Fruit fly (Drosophila melanogaster) whole organism, prepupa: Measurements from ENCODE around the gene Nrt.

Source experiments
- Blimp-1 ChIP-seq: fragments of 200-800 bp; sonication (Bioruptor generic); optimal IDR thresholded peaks from 3 replicates; lab custom pipeline; 2017; ENCODE audit warnings: missing biosample characterization, missing genetic modification characterization, mild to moderate bottlenecking, moderate library complexity, missing genetic modification reagents
- CG10631 ChIP-seq: fragments of 200-800 bp; sonication (Bioruptor generic); optimal IDR thresholded peaks from 2 replicates; lab custom pipeline; 2016; ENCODE audit warnings: missing biosample characterization, missing genetic modification characterization
- CG11294 ChIP-seq: fragments of 200-800 bp; sonication (Bioruptor generic); IDR thresholded peaks from 2 replicates; pipeline ENCODE4 v1.3.6; 2022; ENCODE audit warnings: missing biosample characterization, missing genetic modification characterization
- CG11762 ChIP-seq: fragments of 200-800 bp; sonication (Bioruptor generic); optimal IDR thresholded peaks from 3 replicates; lab custom pipeline; 2016; ENCODE audit warnings: missing biosample characterization, missing genetic modification characterization; ENCODE audit not compliant: insufficient read depth
- CG11902 ChIP-seq: fragments of 200-800 bp; sonication (Bioruptor generic); optimal IDR thresholded peaks from 3 replicates; lab custom pipeline; 2016; ENCODE audit warnings: missing biosample characterization, missing genetic modification characterization
- CG15336 ChIP-seq: fragments of 200-800 bp; sonication (Bioruptor generic); IDR thresholded peaks from 2 replicates; pipeline ENCODE4 v1.3.6; 2022; ENCODE audit warnings: missing biosample characterization, missing genetic modification characterization
- CG1621 ChIP-seq: fragments of 200-800 bp; sonication (Bioruptor generic); optimal IDR thresholded peaks from 3 replicates; lab custom pipeline; 2018; ENCODE audit warnings: missing biosample characterization, mild to moderate bottlenecking, missing genetic modification characterization
- CG16779 ChIP-seq: fragments of 200-800 bp; sonication (Bioruptor generic); optimal IDR thresholded peaks from 3 replicates; lab custom pipeline; 2017; ENCODE audit warnings: missing biosample characterization, mild to moderate bottlenecking, missing genetic modification characterization
- CG31627 ChIP-seq: fragments of 200-800 bp; sonication (Bioruptor generic); optimal IDR thresholded peaks from 3 replicates; lab custom pipeline; 2016; ENCODE audit warnings: missing biosample characterization, missing genetic modification characterization
- CG4318 ChIP-seq: fragments of 200-800 bp; sonication (Bioruptor generic); optimal IDR thresholded peaks from 3 replicates; lab custom pipeline; 2017; ENCODE audit warnings: missing biosample characterization, mild to moderate bottlenecking, missing genetic modification characterization
- CG6163 ChIP-seq: fragments of 200-800 bp; sonication (Bioruptor generic); IDR thresholded peaks from 3 replicates; pipeline ENCODE4 v1.3.6; 2022; ENCODE audit warnings: missing biosample characterization, missing genetic modification characterization
- CG6276 ChIP-seq: fragments of 200-800 bp; sonication (Bioruptor generic); optimal IDR thresholded peaks from 2 replicates; lab custom pipeline; 2017; ENCODE audit warnings: missing biosample characterization, mild to moderate bottlenecking, missing genetic modification characterization
- CG6808 ChIP-seq: fragments of 200-800 bp; sonication (Bioruptor generic); optimal IDR thresholded peaks from 3 replicates; lab custom pipeline; 2017; ENCODE audit warnings: missing biosample characterization, missing genetic modification characterization, mild to moderate bottlenecking, moderate library complexity, missing genetic modification reagents
- CG6854 ChIP-seq: fragments of 200-800 bp; sonication (Bioruptor generic); optimal IDR thresholded peaks from 2 replicates; lab custom pipeline; 2017; ENCODE audit warnings: missing biosample characterization, mild to moderate bottlenecking, missing genetic modification characterization
- CG8119 ChIP-seq: fragments of 200-800 bp; sonication (Bioruptor generic); IDR thresholded peaks from 3 replicates; pipeline ENCODE4 v1.3.6; 2022; ENCODE audit warnings: missing biosample characterization, missing genetic modification characterization
- CG8319 ChIP-seq: fragments of 200-800 bp; sonication (Bioruptor generic); optimal IDR thresholded peaks from 3 replicates; lab custom pipeline; 2016; ENCODE audit warnings: missing biosample characterization, missing genetic modification characterization
- CG8632 ChIP-seq: fragments of 200-800 bp; sonication (Bioruptor generic); optimal IDR thresholded peaks from 3 replicates; lab custom pipeline; 2016; ENCODE audit warnings: missing biosample characterization, missing genetic modification characterization
- CG9139 ChIP-seq: fragments of 200-800 bp; sonication (Bioruptor generic); optimal IDR thresholded peaks from 3 replicates; lab custom pipeline; 2017; ENCODE audit warnings: missing biosample characterization, mild to moderate bottlenecking, missing genetic modification characterization
- Eip75B ChIP-seq: fragments of 200-800 bp; sonication (Bioruptor generic); optimal IDR thresholded peaks from 3 replicates; lab custom pipeline; 2016; ENCODE audit warnings: missing biosample characterization, missing genetic modification characterization
- Eip78C ChIP-seq: fragments of 200-800 bp; sonication (Bioruptor generic); peaks from one replicate; lab custom pipeline; 2016; ENCODE audit warnings: missing biosample characterization, missing genetic modification characterization
- Eip93F ChIP-seq: fragments of 200-800 bp; sonication (Bioruptor generic); optimal IDR thresholded peaks from 2 replicates; lab custom pipeline; 2016; ENCODE audit warnings: missing biosample characterization, mild to moderate bottlenecking, missing genetic modification characterization
- Gug ChIP-seq: fragments of 200-800 bp; sonication (Bioruptor generic); IDR thresholded peaks from 2 replicates; pipeline ENCODE4 v1.3.6; 2022; ENCODE audit warnings: missing biosample characterization, missing genetic modification characterization
- Hr38 ChIP-seq: sonication (Bioruptor generic); optimal IDR thresholded peaks from 2 replicates; lab custom pipeline; 2016; ENCODE audit warnings: missing biosample characterization, missing genetic modification characterization
- Hr4 ChIP-seq: fragments of 200-800 bp; sonication (Bioruptor generic); optimal IDR thresholded peaks from 3 replicates; lab custom pipeline; 2016; ENCODE audit warnings: missing biosample characterization, missing genetic modification characterization
- Lpt ChIP-seq: fragments of 200-800 bp; sonication (Bioruptor generic); optimal IDR thresholded peaks from 3 replicates; lab custom pipeline; 2016; ENCODE audit warnings: missing biosample characterization, missing genetic modification characterization
- Met ChIP-seq: fragments of 200-800 bp; sonication (Bioruptor generic); optimal IDR thresholded peaks from 3 replicates; lab custom pipeline; 2016; ENCODE audit warnings: missing biosample characterization, missing genetic modification characterization
- Smox ChIP-seq: fragments of 200-800 bp; sonication (Bioruptor generic); optimal IDR thresholded peaks from 3 replicates; lab custom pipeline; 2016; ENCODE audit warnings: missing biosample characterization, missing genetic modification characterization
- Sox102F ChIP-seq: fragments of 200-800 bp; sonication (Bioruptor generic); optimal IDR thresholded peaks from 2 replicates; lab custom pipeline; 2016; ENCODE audit warnings: missing biosample characterization, mild to moderate bottlenecking, missing genetic modification characterization
- Sox15 ChIP-seq: fragments of 200-800 bp; sonication (Bioruptor generic); optimal IDR thresholded peaks from 3 replicates; lab custom pipeline; 2016; ENCODE audit warnings: missing biosample characterization, missing genetic modification characterization
- cyc ChIP-seq: fragments of 200-800 bp; sonication (Bioruptor generic); optimal IDR thresholded peaks from 3 replicates; lab custom pipeline; 2016; ENCODE audit warnings: missing biosample characterization, missing genetic modification characterization
- dac ChIP-seq: fragments of 200-800 bp; sonication (Bioruptor generic); optimal IDR thresholded peaks from 2 replicates; lab custom pipeline; 2017; ENCODE audit warnings: missing biosample characterization, mild to moderate bottlenecking, missing genetic modification characterization
- eg ChIP-seq: fragments of 200-800 bp; sonication (Bioruptor generic); IDR thresholded peaks from 3 replicates; pipeline ENCODE4 v1.3.6; 2022; ENCODE audit warnings: missing biosample characterization, missing genetic modification characterization
- fd85E ChIP-seq: fragments of 200-800 bp; sonication (Bioruptor generic); optimal IDR thresholded peaks from 3 replicates; lab custom pipeline; 2016; ENCODE audit warnings: missing biosample characterization, missing genetic modification characterization
- fkh ChIP-seq: fragments of 200-800 bp; sonication (Bioruptor generic); optimal IDR thresholded peaks from 3 replicates; lab custom pipeline; 2017; ENCODE audit warnings: missing biosample characterization, mild to moderate bottlenecking, missing genetic modification characterization, moderate library complexity
- lz ChIP-seq: fragments of 200-800 bp; sonication (Bioruptor generic); optimal IDR thresholded peaks from 3 replicates; lab custom pipeline; 2016; ENCODE audit warnings: missing biosample characterization, missing genetic modification characterization
- pdm3 ChIP-seq: fragments of 200-800 bp; sonication (Bioruptor generic); optimal IDR thresholded peaks from 3 replicates; lab custom pipeline; 2016; ENCODE audit warnings: missing biosample characterization, missing genetic modification characterization
- salr ChIP-seq, 2 experiments: fragments of 200-800 bp; sonication (Bioruptor generic); optimal IDR thresholded peaks; 3 replicates each; lab custom pipeline; 2016 to 2018; ENCODE audit warnings: missing biosample characterization in 2 of 2, missing genetic modification characterization in 2 of 2, mild to moderate bottlenecking in 1 of 2
- spab ChIP-seq: fragments of 200-800 bp; sonication (Bioruptor generic); optimal IDR thresholded peaks from 2 replicates; lab custom pipeline; 2017; ENCODE audit warnings: missing biosample characterization, mild to moderate bottlenecking, missing genetic modification characterization, missing genetic modification reagents
- ss ChIP-seq, 2 experiments: fragments of 200-800 bp; sonication (Bioruptor generic); optimal IDR thresholded peaks; 2 replicates in 1 of 2; 3 replicates in 1 of 2; lab custom pipeline; 2017 to 2018; ENCODE audit warnings: mild to moderate bottlenecking in 2 of 2, missing biosample characterization in 2 of 2, missing genetic modification characterization in 2 of 2, moderate library complexity in 1 of 2
- svp ChIP-seq: fragments of 200-800 bp; sonication (Bioruptor generic); peaks from one replicate; lab custom pipeline; 2016; ENCODE audit warnings: missing biosample characterization, missing genetic modification characterization
- topi ChIP-seq: fragments of 200-800 bp; sonication (Bioruptor generic); optimal IDR thresholded peaks from 3 replicates; lab custom pipeline; 2016; ENCODE audit warnings: missing biosample characterization, missing genetic modification characterization
- vri ChIP-seq: fragments of 200-800 bp; sonication (Bioruptor generic); optimal IDR thresholded peaks from 3 replicates; lab custom pipeline; 2016; ENCODE audit warnings: missing biosample characterization, mild to moderate bottlenecking, missing genetic modification characterization

Nrt gene

dm6 chr3L:16801499-16802452 lies 35.9 kb downstream of the Nrt start (continued):
- TF ChIP-seq CG6808 (peak; percentile 51), CG16779 (tag; lab: Kevin White, UChicago) (no peak), CG11294 (GFP tag; lab: Robert Waterston, UW) (no peak), CG11762 (GFP tag; lab: Kevin White, UChicago) (peak; percentile 25), Gug (GFP tag; lab: Robert Waterston, UW) (no peak), svp (peak; percentile 91), lz (GFP tag; lab: Kevin White, UChicago) (peak; percentile 39), fkh (GFP tag; lab: Kevin White, UChicago) (peak; percentile 50), salr (GFP tag; optimal IDR thresholded peaks at IDR 0.05; lab: Kevin White, UChicago) (peak in 1 of 2 experiments; percentile 18), pdm3 (GFP tag; lab: Kevin White, UChicago) (peak; percentile 37), Smox (GFP tag; lab: Kevin White, UChicago) (peak; percentile 56), CG8119 (0 out of 3 replicates have a peak, but pooled peaks have one; percentile 13), Blimp-1 (GFP tag; lab: Kevin White, UChicago) (no peak), CG31627 (GFP tag; lab: Kevin White, UChicago) (peak; percentile 26), Lpt (GFP tag; lab: Kevin White, UChicago) (no peak), Hr4 (GFP tag; lab: Kevin White, UChicago) (peak; percentile 53), Sox102F (peak; percentile 48), Eip75B (GFP tag; lab: Kevin White, UChicago) (no peak)

dm6 chr3L:16803273-16803672 lies 37.4 kb downstream of the Nrt start:
- TF ChIP-seq Sox15 (no peak), CG8319 (GFP tag; lab: Kevin White, UChicago) (no peak), CG6808 (peak; percentile 50), CG8632 (no peak), fd85E (GFP tag; lab: Kevin White, UChicago) (no peak), CG15336 (GFP tag; lab: Robert Waterston, UW) (no peak), Lpt (GFP tag; lab: Kevin White, UChicago) (no peak), spab (GFP tag; lab: Kevin White, UChicago) (no peak), Hr38 (GFP tag; lab: Kevin White, UChicago) (no peak), cyc (GFP tag; lab: Kevin White, UChicago) (no peak), Smox (GFP tag; lab: Kevin White, UChicago) (no peak), CG9139 (GFP tag; lab: Kevin White, UChicago) (peak; percentile 39), CG31627 (GFP tag; lab: Kevin White, UChicago) (no peak), salr (GFP tag; optimal IDR thresholded peaks at IDR 0.05; lab: Kevin White, UChicago) (no peak), Sox102F (no peak), ss (GFP tag; optimal IDR thresholded peaks at IDR 0.05; lab: Kevin White, UChicago) (peak; percentile 43 to 58), CG6276 (no peak), svp (no peak)

dm6 chr3L:16803708-16804350 lies 38.0 kb downstream of the Nrt start:
- no peak for TF ChIP-seq Hr4 (GFP tag; lab: Kevin White, UChicago)
- no peak for TF ChIP-seq CG1621 (tag; lab: Kevin White, UChicago)
- no peak for TF ChIP-seq CG4318
- peak; percentile 8 for TF ChIP-seq Smox (GFP tag; lab: Kevin White, UChicago)
- peak; percentile 15 for TF ChIP-seq Blimp-1 (GFP tag; lab: Kevin White, UChicago)
- TF ChIP-seq CG6163 (GFP tag; lab: Robert Waterston, UW): peak; percentile 34; the same call in 1 of the 3 replicates
- TF ChIP-seq pdm3 (GFP tag; lab: Kevin White, UChicago): no peak
- TF ChIP-seq vri: peak; percentile 93
- peak; percentile 70 for TF ChIP-seq svp
- peak; percentile 47 for TF ChIP-seq Eip78C
- TF ChIP-seq Eip93F (GFP tag; lab: Kevin White, UChicago): peak; percentile 13
- peak; percentile 33; the same call in 1 of the 3 replicates for TF ChIP-seq eg (GFP tag; lab: Robert Waterston, UW)
- no peak for TF ChIP-seq CG8319 (GFP tag; lab: Kevin White, UChicago)
- no peak for TF ChIP-seq CG11294 (GFP tag; lab: Robert Waterston, UW)
- TF ChIP-seq Eip75B (GFP tag; lab: Kevin White, UChicago): no peak
- TF ChIP-seq Met (GFP tag; lab: Kevin White, UChicago): peak; percentile 16
- no peak for TF ChIP-seq CG11902 (GFP tag; lab: Kevin White, UChicago)
- no peak for TF ChIP-seq CG6276
- peak; percentile 13 for TF ChIP-seq topi (GFP tag; lab: Kevin White, UChicago)
- no peak for TF ChIP-seq CG8632
- no peak for TF ChIP-seq CG6854 (GFP tag; lab: Kevin White, UChicago)
- no peak for TF ChIP-seq CG6808
- no peak for TF ChIP-seq CG9139 (GFP tag; lab: Kevin White, UChicago)
- no peak for TF ChIP-seq ss (GFP tag; optimal IDR thresholded peaks at IDR 0.05; lab: Kevin White, UChicago)
- peak; percentile 37 for TF ChIP-seq CG16779 (tag; lab: Kevin White, UChicago)
- no peak for TF ChIP-seq CG10631 (GFP tag; lab: Kevin White, UChicago)
- no peak for TF ChIP-seq dac (GFP tag; lab: Kevin White, UChicago)
